Fruit fly (Drosophila melanogaster) whole organism, embryonic: ENCODE measurements around the gene Desat1.
A peak's percentile ranks its signal among the peaks of the same experiment; 100 is the strongest.

ENCODE experiments used
- Abd-B ChIP-seq: fragments of 200-800 bp; sonication (Bioruptor generic); optimal IDR thresholded peaks from 2 replicates; lab custom pipeline; 2018; ENCODE audit warnings: missing biosample characterization, mild to moderate bottlenecking, missing genetic modification characterization, moderate library complexity
- Adf1 ChIP-seq: fragments of 200-800 bp; sonication (Bioruptor generic); IDR thresholded peaks from 2 replicates; pipeline ENCODE4 v1.3.6; 2022; ENCODE audit warnings: missing biosample characterization, missing genetic modification characterization
- Aef1 ChIP-seq: fragments of 200-800 bp; sonication (Bioruptor generic); IDR thresholded peaks from 3 replicates; pipeline ENCODE4 v1.3.6; 2022; ENCODE audit warnings: missing biosample characterization, missing genetic modification characterization
- Asciz ChIP-seq: fragments of 200-800 bp; sonication (Bioruptor generic); optimal IDR thresholded peaks from 2 replicates; lab custom pipeline; 2017; ENCODE audit warnings: missing biosample characterization, mild to moderate bottlenecking, missing genetic modification characterization, missing genetic modification reagents
- BEAF-32 ChIP-seq: fragments of 200-800 bp; sonication (Bioruptor generic); optimal IDR thresholded peaks from 3 replicates; lab custom pipeline; 2017; ENCODE audit warnings: missing biosample characterization, missing genetic modification characterization, mild to moderate bottlenecking, moderate library complexity, missing genetic modification reagents
- Bgb ChIP-seq: fragments of 200-800 bp; sonication (Bioruptor generic); IDR thresholded peaks from 2 replicates; pipeline ENCODE4 v1.3.6; 2022; ENCODE audit warnings: missing biosample characterization, missing genetic modification characterization; ENCODE audit not compliant: partially characterized antibody
- CG10462 ChIP-seq: fragments of 200-800 bp; sonication (Bioruptor generic); optimal IDR thresholded peaks from 2 replicates; lab custom pipeline; 2016; ENCODE audit warnings: missing biosample characterization, missing genetic modification characterization
- CG10543 ChIP-seq: fragments of 200-800 bp; sonication (Bioruptor generic); optimal IDR thresholded peaks from 3 replicates; lab custom pipeline; 2017; ENCODE audit warnings: missing biosample characterization, mild to moderate bottlenecking, missing genetic modification characterization, moderate library complexity
- CG10654 ChIP-seq: fragments of 200-800 bp; sonication (Bioruptor generic); optimal IDR thresholded peaks from 2 replicates; lab custom pipeline; 2016; ENCODE audit warnings: missing biosample characterization, missing genetic modification characterization
- CG12155 ChIP-seq: fragments of 200-800 bp; sonication (Bioruptor generic); optimal IDR thresholded peaks from 3 replicates; lab custom pipeline; 2016; ENCODE audit warnings: missing biosample characterization, missing genetic modification characterization
- CG12769 ChIP-seq: fragments of 200-800 bp; sonication (Bioruptor generic); optimal IDR thresholded peaks from 2 replicates; lab custom pipeline; 2019; ENCODE audit warnings: missing biosample characterization, mild to moderate bottlenecking, missing genetic modification characterization, moderate library complexity
- CG13624 ChIP-seq: fragments of 200-800 bp; sonication (Bioruptor generic); optimal IDR thresholded peaks from 2 replicates; lab custom pipeline; 2016; ENCODE audit warnings: missing biosample characterization, missing genetic modification characterization
- CG13775 ChIP-seq: fragments of 200-800 bp; sonication (Bioruptor generic); optimal IDR thresholded peaks from 3 replicates; lab custom pipeline; 2017; ENCODE audit warnings: missing biosample characterization, mild to moderate bottlenecking, missing genetic modification characterization
- CG15601 ChIP-seq: fragments of 200-800 bp; sonication (Bioruptor generic); optimal IDR thresholded peaks from 3 replicates; lab custom pipeline; 2019; ENCODE audit warnings: missing biosample characterization, mild to moderate bottlenecking, missing genetic modification characterization, moderate library complexity
- CG1603 ChIP-seq: fragments of 200-800 bp; sonication (Bioruptor generic); optimal IDR thresholded peaks from 2 replicates; lab custom pipeline; 2019; ENCODE audit warnings: missing biosample characterization, mild to moderate bottlenecking, missing genetic modification characterization, moderate library complexity
- CG17328 ChIP-seq: fragments of 200-800 bp; sonication (Bioruptor generic); IDR thresholded peaks from 2 replicates; pipeline ENCODE4 v1.3.6; 2022; ENCODE audit warnings: missing biosample characterization, missing genetic modification characterization
- CG17385 ChIP-seq: fragments of 200-800 bp; sonication (Bioruptor generic); optimal IDR thresholded peaks from 3 replicates; lab custom pipeline; 2018; ENCODE audit warnings: missing biosample characterization, mild to moderate bottlenecking, missing genetic modification characterization
- CG18262 ChIP-seq: fragments of 200-800 bp; optimal IDR thresholded peaks from 3 replicates; lab custom pipeline; 2019; ENCODE audit warnings: missing biosample characterization, mild to moderate bottlenecking, missing genetic modification characterization, moderate library complexity
- CG18619 ChIP-seq: fragments of 200-800 bp; sonication (Bioruptor generic); optimal IDR thresholded peaks from 3 replicates; lab custom pipeline; 2017; ENCODE audit warnings: missing biosample characterization, mild to moderate bottlenecking, missing genetic modification characterization
- CG2129 ChIP-seq: fragments of 200-800 bp; sonication (Bioruptor generic); IDR thresholded peaks from 2 replicates; pipeline ENCODE4 v1.3.6; 2022; ENCODE audit warnings: missing biosample characterization, missing genetic modification characterization; ENCODE audit not compliant: partially characterized antibody
- CG31441 ChIP-seq: fragments of 200-800 bp; sonication (Bioruptor generic); IDR thresholded peaks from 2 replicates; pipeline ENCODE4 v1.3.6; 2022; ENCODE audit warnings: missing biosample characterization, missing genetic modification characterization
- CG3838 ChIP-seq: fragments of 200-800 bp; sonication (Bioruptor generic); optimal IDR thresholded peaks from 3 replicates; lab custom pipeline; 2016; ENCODE audit warnings: missing biosample characterization, missing genetic modification characterization
- CG6175 ChIP-seq: fragments of 200-800 bp; sonication (Bioruptor generic); IDR thresholded peaks from 3 replicates; pipeline ENCODE4 v1.3.6; 2022; ENCODE audit warnings: missing biosample characterization, missing genetic modification characterization
- CG6765 ChIP-seq: fragments of 200-800 bp; sonication (Bioruptor generic); optimal IDR thresholded peaks from 3 replicates; lab custom pipeline; 2017; ENCODE audit warnings: missing biosample characterization, mild to moderate bottlenecking, missing genetic modification characterization
- CG7928 ChIP-seq: fragments of 200-800 bp; sonication (Bioruptor generic); optimal IDR thresholded peaks from 2 replicates; lab custom pipeline; 2017; ENCODE audit warnings: missing biosample characterization, mild to moderate bottlenecking, missing genetic modification characterization
- CG8478 ChIP-seq: fragments of >200 bp; optimal IDR thresholded peaks from 2 replicates; lab custom pipeline; 2018
- CG8924 ChIP-seq: fragments of 200-800 bp; optimal IDR thresholded peaks from 3 replicates; lab custom pipeline; 2019; ENCODE audit warnings: missing biosample characterization, mild to moderate bottlenecking, missing genetic modification characterization, moderate library complexity
- Dll ChIP-seq: fragments of 200-800 bp; sonication (Bioruptor generic); IDR thresholded peaks from 4 replicates; pipeline ENCODE4 v1.3.6; 2022; ENCODE audit warnings: missing biosample characterization, missing genetic modification characterization; ENCODE audit not compliant: partially characterized antibody
- Hr78 ChIP-seq, 2 experiments: fragments of 200-800 bp in 1 of 2; fragments of >200 bp in 1 of 2; sonication (Bioruptor generic) in 1 of 2; optimal IDR thresholded peaks; 2 replicates each; lab custom pipeline; 2017 to 2019; ENCODE audit warnings: missing biosample characterization in 2 of 2, missing genetic modification characterization in 2 of 2, mild to moderate bottlenecking in 1 of 2, moderate library complexity in 1 of 2
- Nf-YA ChIP-seq: fragments of 200-800 bp; sonication (Bioruptor generic); IDR thresholded peaks from 2 replicates; pipeline ENCODE4 v1.3.6; 2022; ENCODE audit warnings: missing biosample characterization, missing genetic modification characterization
- Optix ChIP-seq: fragments of 200-800 bp; sonication (Bioruptor generic); IDR thresholded peaks from 3 replicates; pipeline ENCODE4 v1.3.6; 2022; ENCODE audit warnings: missing biosample characterization, missing genetic modification characterization
- Rx ChIP-seq: fragments of 200-800 bp; sonication (Bioruptor generic); IDR thresholded peaks from 2 replicates; pipeline ENCODE4 v1.3.6; 2022; ENCODE audit warnings: missing biosample characterization, missing genetic modification characterization
- Sry-δ ChIP-seq: fragments of 200-800 bp; sonication (Bioruptor generic); optimal IDR thresholded peaks from 2 replicates; lab custom pipeline; 2016; ENCODE audit warnings: missing biosample characterization, missing genetic modification characterization
- Stat92E ChIP-seq, 3 experiments: fragments of >200 bp in 2 of 3; fragments of 200-800 bp in 1 of 3; sonication (Bioruptor generic) in 1 of 3; optimal IDR thresholded peaks; 2 replicates each; lab custom pipeline; 2017 to 2019; ENCODE audit warnings: missing biosample characterization in 3 of 3, missing genetic modification characterization in 3 of 3, mild to moderate bottlenecking in 1 of 3, moderate library complexity in 1 of 3
- ac ChIP-seq: fragments of 200-800 bp; sonication (Bioruptor generic); optimal IDR thresholded peaks from 3 replicates; lab custom pipeline; 2017; ENCODE audit warnings: missing biosample characterization, mild to moderate bottlenecking, missing genetic modification characterization
- al ChIP-seq: fragments of 200-800 bp; sonication (Bioruptor generic); IDR thresholded peaks from 2 replicates; pipeline ENCODE4 v1.3.6; 2022; ENCODE audit warnings: missing biosample characterization, missing genetic modification characterization
- ara ChIP-seq: fragments of 200-800 bp; sonication (Bioruptor generic); IDR thresholded peaks from 2 replicates; pipeline ENCODE4 v1.3.6; 2022; ENCODE audit warnings: missing biosample characterization, missing genetic modification characterization
- cg ChIP-seq: fragments of 200-800 bp; sonication (Bioruptor generic); optimal IDR thresholded peaks from 3 replicates; lab custom pipeline; 2019; ENCODE audit warnings: missing biosample characterization, mild to moderate bottlenecking, missing genetic modification characterization, moderate library complexity
- chn ChIP-seq: fragments of 200-800 bp; sonication (Bioruptor generic); optimal IDR thresholded peaks from 2 replicates; lab custom pipeline; 2016; ENCODE audit warnings: missing biosample characterization, missing genetic modification characterization
- fd64A ChIP-seq: fragments of 200-800 bp; sonication (Bioruptor generic); optimal IDR thresholded peaks from 3 replicates; lab custom pipeline; 2018; ENCODE audit warnings: missing biosample characterization, mild to moderate bottlenecking, missing genetic modification characterization
- ham ChIP-seq: fragments of 200-800 bp; sonication (Bioruptor generic); IDR thresholded peaks from 2 replicates; pipeline ENCODE4 v1.3.6; 2022; ENCODE audit warnings: missing biosample characterization, missing genetic modification characterization
- kni ChIP-seq: fragments of 200-800 bp; sonication (Bioruptor generic); optimal IDR thresholded peaks from 3 replicates; lab custom pipeline; 2017; ENCODE audit warnings: mild to moderate bottlenecking, missing biosample characterization, missing genetic modification reagents, missing genetic modification characterization
- oc ChIP-seq: fragments of 200-800 bp; sonication (Bioruptor generic); optimal IDR thresholded peaks from 2 replicates; lab custom pipeline; 2018; ENCODE audit warnings: missing biosample characterization, mild to moderate bottlenecking, missing genetic modification characterization, moderate library complexity
- odd ChIP-seq: fragments of 200-800 bp; sonication (Bioruptor generic); optimal IDR thresholded peaks from 2 replicates; lab custom pipeline; 2017; ENCODE audit warnings: missing biosample characterization, mild to moderate bottlenecking, missing genetic modification characterization
- onecut ChIP-seq: fragments of 200-800 bp; sonication (Bioruptor generic); IDR thresholded peaks from 2 replicates; pipeline ENCODE4 v1.3.6; 2022; ENCODE audit warnings: missing biosample characterization, missing genetic modification characterization
- pnt ChIP-seq: fragments of 200-800 bp; sonication (Bioruptor generic); optimal IDR thresholded peaks from 3 replicates; lab custom pipeline; 2016; ENCODE audit warnings: missing biosample characterization, missing genetic modification characterization
- slp2 ChIP-seq: fragments of 200-800 bp; sonication (Bioruptor generic); optimal IDR thresholded peaks from 2 replicates; lab custom pipeline; 2016; ENCODE audit warnings: missing biosample characterization, missing genetic modification characterization
- tap ChIP-seq: fragments of 200-800 bp; optimal IDR thresholded peaks from 3 replicates; lab custom pipeline; 2019; ENCODE audit warnings: missing biosample characterization, mild to moderate bottlenecking, missing genetic modification characterization, moderate library complexity
- tin ChIP-seq: fragments of 200-800 bp; sonication (Bioruptor generic); optimal IDR thresholded peaks from 3 replicates; lab custom pipeline; 2016; ENCODE audit warnings: missing biosample characterization, missing genetic modification characterization
- toy ChIP-seq: fragments of 200-800 bp; sonication (Bioruptor generic); IDR thresholded peaks from 2 replicates; pipeline ENCODE4 v1.3.6; 2022; ENCODE audit warnings: missing biosample characterization, missing genetic modification characterization
- wor ChIP-seq: fragments of 200-800 bp; sonication (Bioruptor generic); IDR thresholded peaks from 2 replicates; pipeline ENCODE4 v1.3.6; 2022; ENCODE audit warnings: missing biosample characterization, missing genetic modification characterization
- zfh2 ChIP-seq: fragments of 200-800 bp; sonication (Bioruptor generic); optimal IDR thresholded peaks from 2 replicates; lab custom pipeline; 2016; ENCODE audit warnings: missing biosample characterization, missing genetic modification characterization

The Desat1 gene

dm6 chr3R:12451376-12451775 lies 12.0 kb downstream of the Desat1 start (continued):
- TF ChIP-seq Rx (GFP tag; lab: Robert Waterston, UW) (no peak), CG12769 (peak; percentile 43), oc (no peak), Asciz (GFP tag; lab: Kevin White, UChicago) (peak; percentile 21), slp2 (GFP tag; lab: Kevin White, UChicago) (peak; percentile 24), tin (GFP tag; lab: Kevin White, UChicago) (peak; percentile 19), toy (GFP tag; lab: Robert Waterston, UW) (no peak), al (GFP tag; lab: Robert Waterston, UW) (no peak), ac (GFP tag; lab: Kevin White, UChicago) (no peak), CG15601 (tag; lab: Kevin White, UChicago) (no peak), CG10462 (no peak), Hr78 (GFP tag; optimal IDR thresholded peaks at IDR 0.05; lab: Kevin White, UChicago) (no peak), Abd-B (GFP tag; lab: Kevin White, UChicago) (no peak), ham (GFP tag; lab: Robert Waterston, UW) (no peak), CG3838 (no peak), onecut (GFP tag; lab: Robert Waterston, UW) (peak; percentile 48), CG6765 (GFP tag; lab: Kevin White, UChicago) (no peak), chn (GFP tag; lab: Kevin White, UChicago) (no peak), Aef1 (GFP tag; lab: Robert Waterston, UW) (no peak), CG18619 (no peak), CG2129 (GFP tag; lab: Robert Waterston, UW) (no peak), cg (GFP tag; lab: Kevin White, UChicago) (no peak), CG18262 (tag; lab: Kevin White, UChicago) (no peak), pnt (no peak), Optix (GFP tag; lab: Robert Waterston, UW) (no peak), CG8478 (lab: Kevin White, UChicago) (no peak), CG12155 (GFP tag; lab: Kevin White, UChicago) (no peak), CG17385 (GFP tag; lab: Kevin White, UChicago) (peak; percentile 35), Bgb (GFP tag; lab: Robert Waterston, UW) (no peak), kni (GFP tag; lab: Kevin White, UChicago) (no peak), zfh2 (GFP tag; lab: Kevin White, UChicago) (no peak), Nf-YA (no peak), Dll (GFP tag; lab: Robert Waterston, UW) (no peak), CG17328 (GFP tag; lab: Robert Waterston, UW) (peak; percentile 47; the same call in 1 of the 2 replicates), CG1603 (tag; lab: Kevin White, UChicago) (peak; percentile 51), tap (peak; percentile 57), wor (GFP tag; lab: Robert Waterston, UW) (no peak), CG10543 (GFP tag; lab: Kevin White, UChicago) (no peak), Stat92E (GFP tag; optimal IDR thresholded peaks at IDR 0.05; lab: Kevin White, UChicago) (no peak), fd64A (GFP tag; lab: Kevin White, UChicago) (no peak), ara (GFP tag; lab: Robert Waterston, UW) (no peak), CG6175 (GFP tag; lab: Robert Waterston, UW) (no peak), CG13624 (GFP tag; lab: Kevin White, UChicago) (no peak), CG10654 (no peak), CG8924 (tag; lab: Kevin White, UChicago) (peak; percentile 5), BEAF-32 (no peak), Sry-δ (GFP tag; lab: Kevin White, UChicago) (no peak), CG13775 (GFP tag; lab: Kevin White, UChicago) (no peak), CG31441 (GFP tag; lab: Robert Waterston, UW) (no peak; the same call in 1 of the 2 replicates), Adf1 (GFP tag; lab: Robert Waterston, UW) (no peak), CG7928 (GFP tag; lab: Kevin White, UChicago) (no peak), odd (GFP tag; lab: Kevin White, UChicago) (peak; percentile 6)
